Worm (Caenorhabditis elegans): ENCODE results near the gene hlh-31.

DNA sequence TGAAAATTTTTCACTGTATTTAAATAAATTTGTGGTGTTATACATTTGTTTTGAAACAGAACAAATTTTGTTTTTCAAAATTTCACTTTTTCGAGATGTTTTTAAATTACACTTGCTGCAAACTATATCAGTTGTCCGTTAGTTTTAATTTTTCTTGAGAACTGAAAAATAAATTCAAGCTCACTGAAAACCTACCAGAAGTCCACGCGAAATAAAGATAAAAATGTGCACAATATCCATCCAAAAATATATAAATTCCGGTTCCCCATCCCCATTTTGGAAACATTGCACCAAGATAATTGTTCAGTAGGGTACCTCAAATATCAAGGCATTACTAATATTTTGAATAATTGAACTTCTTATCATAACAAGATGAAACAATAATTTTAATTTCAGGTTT is 36.7 kb upstream of the hlh-31 start:
- no peak for TF ChIP-seq lin-13 (GFP tag; optimal IDR thresholded peaks at IDR 0.05)
- TF ChIP-seq fos-1 (tag; optimal IDR thresholded peaks at IDR 0.05) = no peak
- no peak for TF ChIP-seq snpc-4 (tag; optimal IDR thresholded peaks at IDR 0.05)
- TF ChIP-seq sma-3 (GFP tag; optimal IDR thresholded peaks at IDR 0.05) = no peak
- no peak for TF ChIP-seq ceh-82 (tag; optimal IDR thresholded peaks at IDR 0.05)
